Fruit fly (Drosophila melanogaster) whole organism, embryonic: ENCODE data around the gene Zif.

Experiments used
- Bgb ChIP-seq: fragments of 200-800 bp; sonication (Bioruptor generic); IDR thresholded peaks from 2 replicates; pipeline ENCODE4 v1.3.6; 2022; ENCODE audit warnings: missing biosample characterization, missing genetic modification characterization; ENCODE audit not compliant: partially characterized antibody
- BtbVII ChIP-seq: fragments of 200-800 bp; sonication (Bioruptor generic); optimal IDR thresholded peaks from 3 replicates; lab custom pipeline; 2017; ENCODE audit warnings: missing biosample characterization, mild to moderate bottlenecking, missing genetic modification characterization
- CG10654 ChIP-seq: fragments of 200-800 bp; sonication (Bioruptor generic); optimal IDR thresholded peaks from 2 replicates; lab custom pipeline; 2016; ENCODE audit warnings: missing biosample characterization, missing genetic modification characterization
- CG11085 ChIP-seq: fragments of 200-800 bp; sonication (Bioruptor generic); IDR thresholded peaks from 2 replicates; pipeline ENCODE4 v1.3.6; 2022; ENCODE audit warnings: missing biosample characterization, missing genetic modification characterization
- CG11560 ChIP-seq: fragments of 200-800 bp; sonication (Bioruptor generic); IDR thresholded peaks from 3 replicates; pipeline ENCODE4 v1.3.6; 2022; ENCODE audit warnings: missing biosample characterization, missing genetic modification characterization
- CG12236 ChIP-seq: fragments of 200-800 bp; sonication (Bioruptor generic); optimal IDR thresholded peaks from 2 replicates; lab custom pipeline; 2016; ENCODE audit warnings: missing biosample characterization, missing genetic modification characterization
- CG14050 ChIP-seq: fragments of 200-800 bp; sonication (Bioruptor generic); IDR thresholded peaks from 3 replicates; pipeline ENCODE4 v1.3.6; 2022; ENCODE audit warnings: missing biosample characterization, missing genetic modification characterization
- CG15011 ChIP-seq: fragments of 200-800 bp; sonication (Bioruptor generic); optimal IDR thresholded peaks from 3 replicates; lab custom pipeline; 2018; ENCODE audit warnings: missing biosample characterization, mild to moderate bottlenecking, missing genetic modification characterization
- CG15696 ChIP-seq: fragments of 200-800 bp; sonication (Bioruptor generic); optimal IDR thresholded peaks from 2 replicates; lab custom pipeline; 2019; ENCODE audit warnings: missing biosample characterization, mild to moderate bottlenecking, missing genetic modification characterization, moderate library complexity
- CG16779 ChIP-seq: fragments of 200-800 bp; sonication (Bioruptor generic); IDR thresholded peaks from 2 replicates; pipeline ENCODE4 v1.3.6; 2022; ENCODE audit warnings: missing biosample characterization, missing genetic modification characterization
- CG31441 ChIP-seq: fragments of 200-800 bp; sonication (Bioruptor generic); IDR thresholded peaks from 2 replicates; pipeline ENCODE4 v1.3.6; 2022; ENCODE audit warnings: missing biosample characterization, missing genetic modification characterization
- CG33213 ChIP-seq: fragments of 200-800 bp; sonication (Bioruptor generic); optimal IDR thresholded peaks from 3 replicates; lab custom pipeline; 2016; ENCODE audit warnings: missing biosample characterization, missing genetic modification characterization
- CG4617 ChIP-seq: fragments of 200-800 bp; sonication (Bioruptor generic); optimal IDR thresholded peaks from 3 replicates; lab custom pipeline; 2016; ENCODE audit warnings: missing biosample characterization, missing genetic modification characterization, borderline replicate concordance
- CG6272 ChIP-seq: fragments of 200-800 bp; sonication (Bioruptor generic); IDR thresholded peaks from 2 replicates; pipeline ENCODE4 v1.3.6; 2022; ENCODE audit warnings: missing biosample characterization, missing genetic modification characterization
- CG7745 ChIP-seq: fragments of 200-800 bp; sonication (Bioruptor generic); optimal IDR thresholded peaks from 2 replicates; lab custom pipeline; 2018; ENCODE audit warnings: missing biosample characterization, mild to moderate bottlenecking, missing genetic modification characterization, moderate library complexity
- CG9215 ChIP-seq: fragments of 200-800 bp; sonication (Bioruptor generic); IDR thresholded peaks from 2 replicates; pipeline ENCODE4 v1.3.6; 2022; ENCODE audit warnings: missing biosample characterization, missing genetic modification characterization
- D ChIP-seq, 2 experiments: fragments of 200-800 bp in 1 of 2; fragments of >200 bp in 1 of 2; sonication (Bioruptor generic) in 1 of 2; optimal IDR thresholded peaks; 2 replicates in 1 of 2; 3 replicates in 1 of 2; lab custom pipeline; 2017; ENCODE audit warnings: mild to moderate bottlenecking in 1 of 2, missing biosample characterization in 1 of 2, missing genetic modification characterization in 1 of 2, missing genetic modification reagents in 1 of 2
- Dp ChIP-seq: fragments of 200-800 bp; sonication (Bioruptor generic); optimal IDR thresholded peaks from 2 replicates; lab custom pipeline; 2018; ENCODE audit warnings: missing biosample characterization, mild to moderate bottlenecking, missing genetic modification characterization, moderate library complexity
- Fer1 ChIP-seq: fragments of 200-800 bp; sonication (Bioruptor generic); optimal IDR thresholded peaks from 2 replicates; lab custom pipeline; 2017; ENCODE audit warnings: missing biosample characterization, mild to moderate bottlenecking, missing genetic modification characterization
- GATAe ChIP-seq: fragments of 200-800 bp; sonication (Bioruptor generic); conservative IDR thresholded peaks from 2 replicates; pipeline ENCODE4 v1.3.6; 2022; ENCODE audit warnings: missing biosample characterization, missing genetic modification characterization
- Hmx ChIP-seq: fragments of 200-800 bp; sonication (Bioruptor generic); optimal IDR thresholded peaks from 2 replicates; lab custom pipeline; 2016; ENCODE audit warnings: missing biosample characterization, missing genetic modification characterization
- Hr3 ChIP-seq: fragments of 200-800 bp; sonication (Bioruptor generic); optimal IDR thresholded peaks from 3 replicates; lab custom pipeline; 2016; ENCODE audit warnings: missing biosample characterization, missing genetic modification characterization
- Max ChIP-seq: fragments of 200-800 bp; sonication (Bioruptor generic); optimal IDR thresholded peaks from 2 replicates; lab custom pipeline; 2016; ENCODE audit warnings: missing biosample characterization, mild to moderate bottlenecking, missing genetic modification characterization
- Med ChIP-seq: fragments of 200-800 bp; sonication (Bioruptor generic); peaks from one replicate; lab custom pipeline; 2016; ENCODE audit warnings: missing biosample characterization, missing genetic modification characterization, mild to moderate bottlenecking, inconsistent platforms, moderate library complexity
- Poxn ChIP-seq: fragments of 200-800 bp; sonication (Bioruptor generic); IDR thresholded peaks from 2 replicates; pipeline ENCODE4 v1.3.6; 2022; ENCODE audit warnings: missing biosample characterization, missing genetic modification characterization
- Rx ChIP-seq: fragments of 200-800 bp; sonication (Bioruptor generic); IDR thresholded peaks from 2 replicates; pipeline ENCODE4 v1.3.6; 2022; ENCODE audit warnings: missing biosample characterization, missing genetic modification characterization
- Side ChIP-seq: fragments of 200-800 bp; sonication (Bioruptor generic); optimal IDR thresholded peaks from 2 replicates; lab custom pipeline; 2016; ENCODE audit warnings: missing biosample characterization, missing genetic modification characterization
- Tbp ChIP-seq: fragments of >200 bp; optimal IDR thresholded peaks from 2 replicates; lab custom pipeline; 2018; ENCODE audit warnings: missing biosample characterization, missing genetic modification characterization
- bigmax ChIP-seq: fragments of 200-800 bp; sonication (Bioruptor generic); optimal IDR thresholded peaks from 2 replicates; lab custom pipeline; 2018; ENCODE audit warnings: missing biosample characterization, mild to moderate bottlenecking, missing genetic modification characterization
- btn ChIP-seq: fragments of 200-800 bp; sonication (Bioruptor generic); optimal IDR thresholded peaks from 2 replicates; lab custom pipeline; 2016; ENCODE audit warnings: missing biosample characterization, missing genetic modification characterization
- chn ChIP-seq: fragments of 200-800 bp; sonication (Bioruptor generic); optimal IDR thresholded peaks from 2 replicates; lab custom pipeline; 2016; ENCODE audit warnings: missing biosample characterization, missing genetic modification characterization
- disco-r ChIP-seq: fragments of 200-800 bp; sonication (Bioruptor generic); optimal IDR thresholded peaks from 2 replicates; lab custom pipeline; 2016; ENCODE audit warnings: missing biosample characterization, missing genetic modification characterization
- dmrt11E ChIP-seq: fragments of 200-800 bp; sonication (Bioruptor generic); optimal IDR thresholded peaks from 3 replicates; lab custom pipeline; 2018; ENCODE audit warnings: missing biosample characterization, mild to moderate bottlenecking, missing genetic modification characterization, moderate library complexity
- exex ChIP-seq: fragments of 200-800 bp; sonication (Bioruptor generic); optimal IDR thresholded peaks from 4 replicates; lab custom pipeline; 2018; ENCODE audit warnings: missing biosample characterization, mild to moderate bottlenecking, missing genetic modification characterization, moderate library complexity
- fd64A ChIP-seq: fragments of 200-800 bp; sonication (Bioruptor generic); optimal IDR thresholded peaks from 3 replicates; lab custom pipeline; 2018; ENCODE audit warnings: missing biosample characterization, mild to moderate bottlenecking, missing genetic modification characterization
- gce ChIP-seq: fragments of 200-800 bp; sonication (Bioruptor generic); IDR thresholded peaks from 3 replicates; pipeline ENCODE4 v1.3.6; 2022; ENCODE audit warnings: missing biosample characterization, missing genetic modification characterization
- hb ChIP-seq: fragments of 200-800 bp; sonication (Bioruptor generic); IDR thresholded peaks from 3 replicates; pipeline ENCODE4 v1.3.6; 2022; ENCODE audit warnings: missing biosample characterization, missing genetic modification characterization; ENCODE audit not compliant: partially characterized antibody
- hkb ChIP-seq, 2 experiments: fragments of 200-800 bp in 1 of 2; fragments of >200 bp in 1 of 2; sonication (Bioruptor generic) in 1 of 2; IDR thresholded peaks in 1 of 2; optimal IDR thresholded peaks in 1 of 2; 2 replicates each; pipeline versions ENCODE4 v1.3.6 to Lab custom; 2017 to 2022; ENCODE audit warnings: missing biosample characterization in 1 of 2, missing genetic modification characterization in 1 of 2
- kah ChIP-seq: fragments of 200-800 bp; sonication (Bioruptor generic); optimal IDR thresholded peaks from 2 replicates; lab custom pipeline; 2018; ENCODE audit warnings: missing biosample characterization, mild to moderate bottlenecking, missing genetic modification characterization
- mam ChIP-seq: fragments of 200-800 bp; sonication (Bioruptor generic); optimal IDR thresholded peaks from 3 replicates; lab custom pipeline; 2016; ENCODE audit warnings: missing biosample characterization, missing genetic modification characterization
- nmo ChIP-seq: fragments of 200-800 bp; sonication (Bioruptor generic); optimal IDR thresholded peaks from 2 replicates; lab custom pipeline; 2018; ENCODE audit warnings: missing biosample characterization, mild to moderate bottlenecking, missing genetic modification characterization, moderate library complexity
- pan ChIP-seq, 4 experiments: fragments of >200 bp in 3 of 4; fragments of 200-800 bp in 1 of 4; sonication (Bioruptor generic) in 1 of 4; optimal IDR thresholded peaks in 3 of 4; IDR thresholded peaks in 1 of 4; 2 replicates each; pipeline versions ENCODE4 v1.3.6 to Lab custom; 2017 to 2022; ENCODE audit warnings: missing biosample characterization in 2 of 4, missing genetic modification characterization in 2 of 4, mixed read lengths in 1 of 4
- phol ChIP-seq: fragments of 200-800 bp; sonication (Bioruptor generic); optimal IDR thresholded peaks from 3 replicates; lab custom pipeline; 2018; ENCODE audit warnings: missing biosample characterization, mild to moderate bottlenecking, missing genetic modification characterization, moderate library complexity
- rib ChIP-seq: fragments of 200-800 bp; sonication (Bioruptor generic); IDR thresholded peaks from 2 replicates; pipeline ENCODE4 v1.3.6; 2022; ENCODE audit warnings: missing biosample characterization, missing genetic modification characterization
- sima ChIP-seq: fragments of 200-800 bp; sonication (Bioruptor generic); optimal IDR thresholded peaks from 2 replicates; lab custom pipeline; 2016; ENCODE audit warnings: missing biosample characterization, missing genetic modification characterization
- sisA ChIP-seq: fragments of 200-800 bp; sonication (Bioruptor generic); IDR thresholded peaks from 2 replicates; pipeline ENCODE4 v1.3.6; 2022; ENCODE audit warnings: missing biosample characterization, missing genetic modification characterization
- ssp ChIP-seq: fragments of 200-800 bp; sonication (Bioruptor generic); IDR thresholded peaks from 2 replicates; pipeline ENCODE4 v1.3.6; 2022; ENCODE audit warnings: missing biosample characterization, missing genetic modification characterization
- stc ChIP-seq: fragments of 200-800 bp; sonication (Bioruptor generic); IDR thresholded peaks from 2 replicates; pipeline ENCODE4 v1.3.6; 2022; ENCODE audit warnings: missing biosample characterization, missing genetic modification characterization
- wdn ChIP-seq: fragments of 200-800 bp; sonication (Bioruptor generic); IDR thresholded peaks from 2 replicates; pipeline ENCODE4 v1.3.6; 2022; ENCODE audit warnings: missing biosample characterization, missing genetic modification characterization
- zfh2 ChIP-seq: fragments of 200-800 bp; sonication (Bioruptor generic); optimal IDR thresholded peaks from 2 replicates; lab custom pipeline; 2016; ENCODE audit warnings: missing biosample characterization, missing genetic modification characterization

Gene Zif

DNA sequence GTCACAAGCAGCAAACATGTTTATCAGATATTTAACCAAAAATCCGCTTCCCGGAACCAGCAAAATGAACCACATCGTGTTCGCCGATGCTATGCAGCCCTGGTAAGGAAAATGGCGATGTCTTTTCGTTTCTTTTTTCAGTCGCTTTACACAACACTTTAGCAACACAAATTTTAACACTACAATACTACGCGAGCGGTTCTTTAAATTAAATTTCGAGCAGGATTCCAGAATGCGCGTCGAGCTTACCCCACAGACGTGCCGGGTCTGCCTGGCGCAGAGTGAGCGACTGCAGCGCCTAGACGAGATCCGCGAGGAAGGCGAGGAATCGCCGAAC lies at the start of gene Zif (continued):
- TF ChIP-seq CG33213 = peak; percentile 36
- no peak for TF ChIP-seq Bgb (GFP tag; lab: Robert Waterston, UW)
- peak; percentile 3 for TF ChIP-seq CG10654
- TF ChIP-seq ssp = peak; percentile 24; the same call in 1 of the 2 replicates
- TF ChIP-seq rib (GFP tag; lab: Robert Waterston, UW) = peak; percentile 51; the same call in 1 of the 2 replicates
- no peak for TF ChIP-seq stc (GFP tag; lab: Robert Waterston, UW)
- no peak for TF ChIP-seq pan (optimal IDR thresholded peaks at IDR 0.05; lab: Kevin White, UChicago)
- peak in 1 of 2 experiments; percentile 41 for TF ChIP-seq pan (GFP tag; optimal IDR thresholded peaks at IDR 0.05 in 1 of 2, IDR thresholded peaks at IDR 0.05 in 1 of 2)
- no peak for TF ChIP-seq CG7745 (tag; lab: Kevin White, UChicago)
- TF ChIP-seq mam (GFP tag; lab: Kevin White, UChicago) = peak; percentile 78
- TF ChIP-seq CG9215 (GFP tag; lab: Robert Waterston, UW) = peak; percentile 28; the same call in 1 of the 2 replicates
- no peak for TF ChIP-seq D (optimal IDR thresholded peaks at IDR 0.05; lab: Kevin White, UChicago)
- TF ChIP-seq D (GFP tag; optimal IDR thresholded peaks at IDR 0.05; lab: Kevin White, UChicago) = no peak
- TF ChIP-seq CG31441 (GFP tag; lab: Robert Waterston, UW) = no peak
- TF ChIP-seq hb (GFP tag; lab: Robert Waterston, UW) = no peak
- peak; percentile 2 for TF ChIP-seq chn (GFP tag; lab: Kevin White, UChicago)
- TF ChIP-seq CG14050 (GFP tag; lab: Robert Waterston, UW) = peak; percentile 27; the same call in 1 of the 3 replicates
- TF ChIP-seq CG11560 (tag; lab: Robert Waterston, UW) = no peak
- peak; percentile 95 for TF ChIP-seq Med (GFP tag; lab: Kevin White, UChicago)
- TF ChIP-seq sisA (GFP tag; lab: Robert Waterston, UW) = peak; percentile 43; the same call in 1 of the 2 replicates
- TF ChIP-seq Fer1 = peak; percentile 39
- TF ChIP-seq exex (tag; lab: Kevin White, UChicago) = no peak
- no peak for TF ChIP-seq Poxn (GFP tag; lab: Robert Waterston, UW)
- TF ChIP-seq CG15696 (tag; lab: Kevin White, UChicago) = no peak
- no peak for TF ChIP-seq btn (GFP tag; lab: Kevin White, UChicago)
- TF ChIP-seq Hr3 (GFP tag; lab: Kevin White, UChicago) = peak; percentile 33
- no peak for TF ChIP-seq CG12236 (GFP tag; lab: Kevin White, UChicago)
- no peak for TF ChIP-seq Tbp (GFP tag; lab: Kevin White, UChicago)
- TF ChIP-seq GATAe = no peak
- no peak for TF ChIP-seq BtbVII (GFP tag; lab: Kevin White, UChicago)
- peak; percentile 44; the same call in 1 of the 2 replicates for TF ChIP-seq wdn
- peak; percentile 31; the same call in 1 of the 2 replicates for TF ChIP-seq CG6272 (GFP tag; lab: Robert Waterston, UW)
- TF ChIP-seq Hmx = no peak
- peak; percentile 99 for TF ChIP-seq phol (tag; lab: Kevin White, UChicago)
- no peak for TF ChIP-seq disco-r
- TF ChIP-seq sima (GFP tag; lab: Kevin White, UChicago) = no peak
- peak; percentile 72 for TF ChIP-seq Dp (GFP tag; lab: Kevin White, UChicago)
- TF ChIP-seq Rx (GFP tag; lab: Robert Waterston, UW) = peak; percentile 52; the same call in 1 of the 2 replicates
- peak; percentile 53 for TF ChIP-seq CG4617 (GFP tag; lab: Kevin White, UChicago)
- no peak for TF ChIP-seq kah (GFP tag; lab: Kevin White, UChicago)
- peak; percentile 12 for TF ChIP-seq dmrt11E
- TF ChIP-seq Side (GFP tag; lab: Kevin White, UChicago) = peak; percentile 37
- TF ChIP-seq zfh2 (GFP tag; lab: Kevin White, UChicago) = peak; percentile 83
- TF ChIP-seq CG15011 (GFP tag; lab: Kevin White, UChicago) = no peak
- TF ChIP-seq gce (GFP tag; lab: Robert Waterston, UW) = no peak
- no peak for TF ChIP-seq fd64A
- no peak for TF ChIP-seq hkb (optimal IDR thresholded peaks at IDR 0.05; lab: Kevin White, UChicago)
- TF ChIP-seq hkb (GFP tag; IDR thresholded peaks at IDR 0.05; lab: Robert Waterston, UW) = 0 out of 2 replicates have a peak, but pooled peaks have one; percentile 36
- peak; percentile 15 for TF ChIP-seq Max (GFP tag; lab: Kevin White, UChicago)
- peak; percentile 21 for TF ChIP-seq bigmax (GFP tag; lab: Kevin White, UChicago)
- TF ChIP-seq CG16779 = peak; percentile 61; the same call in 1 of the 2 replicates
- TF ChIP-seq nmo (GFP tag; lab: Kevin White, UChicago) = peak; percentile 30
- TF ChIP-seq CG11085 = peak; percentile 56
